Fruit fly (Drosophila melanogaster): Measurements from ENCODE around the gene CG9705.

CG9705 gene

dm6 chr3L:16804627-16805026, 24.7 kb downstream of the CG9705 start, which contains the start of gene nudC (continued):
- TF ChIP-seq CG32772 (GFP tag; IDR thresholded peaks at IDR 0.05): no peak
- no peak for TF ChIP-seq CG14965 (GFP tag; optimal IDR thresholded peaks at IDR 0.05; ENCODE audit: borderline replicate concordance)
- TF ChIP-seq CG9932 (GFP tag; IDR thresholded peaks at IDR 0.05): no peak
- TF ChIP-seq CG12659 (GFP tag; optimal IDR thresholded peaks at IDR 0.05): no peak
- no peak for TF ChIP-seq gcm (GFP tag; optimal IDR thresholded peaks at IDR 0.05)
- no peak for TF ChIP-seq CG8944 (GFP tag; optimal IDR thresholded peaks at IDR 0.05)
- no peak for TF ChIP-seq BtbVII (GFP tag; optimal IDR thresholded peaks at IDR 0.05)
- TF ChIP-seq Optix (GFP tag; IDR thresholded peaks at IDR 0.05): 0 out of 3 replicates have a peak, but pooled peaks have one; percentile 38
- no peak for TF ChIP-seq Oli (tag; optimal IDR thresholded peaks at IDR 0.05)
- TF ChIP-seq CG16779 (GFP tag; IDR thresholded peaks at IDR 0.05): no peak
- no peak for TF ChIP-seq gcm2 (GFP tag; optimal IDR thresholded peaks at IDR 0.05)
- no peak for TF ChIP-seq CG12769 (tag; optimal IDR thresholded peaks at IDR 0.05)
- TF ChIP-seq Scr (GFP tag; IDR thresholded peaks at IDR 0.05; ENCODE audit: partially characterized antibody): no peak
- no peak for TF ChIP-seq D (optimal IDR thresholded peaks at IDR 0.05)
- TF ChIP-seq D (GFP tag; optimal IDR thresholded peaks at IDR 0.05): no peak
- TF ChIP-seq al (GFP tag; IDR thresholded peaks at IDR 0.05): no peak
- no peak for TF ChIP-seq Aef1 (GFP tag; IDR thresholded peaks at IDR 0.05)
- no peak for TF ChIP-seq pnt (GFP tag; optimal IDR thresholded peaks at IDR 0.05)
- 0 out of 2 replicates have a peak, but pooled peaks have one; percentile 13 for TF ChIP-seq CG10959 (GFP tag; IDR thresholded peaks at IDR 0.05)
- no peak for TF ChIP-seq unpg (GFP tag; optimal IDR thresholded peaks at IDR 0.05)
- no peak for TF ChIP-seq Ravus (GFP tag; IDR thresholded peaks at IDR 0.05)

DNA sequence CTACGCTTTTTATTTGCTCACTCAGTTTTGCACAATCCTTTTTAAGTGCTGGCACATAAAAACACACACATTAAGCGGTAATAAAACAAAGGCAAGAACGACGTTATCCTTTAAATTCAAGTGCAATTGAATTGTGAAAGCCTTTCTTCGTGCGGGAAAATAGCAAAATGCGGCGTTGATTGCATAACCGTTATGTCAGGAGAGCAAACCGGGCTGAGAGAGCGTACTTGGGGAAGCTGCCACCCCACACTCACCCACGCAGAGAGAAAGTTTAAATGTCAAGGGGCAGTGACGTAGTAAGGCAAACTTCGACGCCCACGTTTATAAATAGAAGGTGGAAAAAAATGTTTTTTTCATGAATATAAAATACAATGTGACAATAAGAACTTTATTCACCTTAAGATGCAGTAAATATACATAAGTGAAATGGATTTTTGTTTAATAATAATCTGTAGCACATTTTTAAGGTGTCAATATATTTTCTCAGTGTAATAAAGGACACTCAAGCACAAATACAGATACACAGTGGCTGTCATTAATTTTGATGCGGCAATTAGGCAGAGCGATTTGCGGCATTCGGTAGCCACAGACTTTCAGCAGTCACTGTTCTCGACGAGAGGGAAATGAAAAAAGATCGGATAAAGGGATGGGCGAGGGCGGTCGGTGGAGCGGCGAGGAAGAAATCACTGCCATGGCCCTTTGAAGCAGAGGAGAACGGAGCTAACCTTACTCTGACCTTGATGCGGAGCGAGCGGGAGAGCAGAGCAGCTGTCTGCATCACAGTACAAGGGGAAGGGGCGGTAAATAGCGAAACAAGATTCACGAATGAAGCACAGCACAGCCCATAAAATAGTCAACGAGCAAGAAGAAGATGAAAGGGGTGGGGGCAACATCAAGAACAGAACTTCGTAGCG, 26.2 kb downstream of the CG9705 start:
- TF ChIP-seq otp (GFP tag; IDR thresholded peaks at IDR 0.05): no peak
- no peak for TF ChIP-seq ato (GFP tag; IDR thresholded peaks at IDR 0.05; ENCODE audit: partially characterized antibody)
- TF ChIP-seq pros (GFP tag; optimal IDR thresholded peaks at IDR 0.05): peak; percentile 29
- TF ChIP-seq Adf1 (GFP tag; IDR thresholded peaks at IDR 0.05): peak; percentile 23; the same call in 1 of the 2 replicates
- no peak for TF ChIP-seq CG8281 (tag; optimal IDR thresholded peaks at IDR 0.05)
- no peak for TF ChIP-seq stwl (tag; optimal IDR thresholded peaks at IDR 0.05)
- no peak for TF ChIP-seq D19B (GFP tag; optimal IDR thresholded peaks at IDR 0.05)
- TF ChIP-seq BEAF-32 (GFP tag; optimal IDR thresholded peaks at IDR 0.05): no peak
- TF ChIP-seq ttk (GFP tag; IDR thresholded peaks at IDR 0.05): no peak
- TF ChIP-seq CG1792 (GFP tag; optimal IDR thresholded peaks at IDR 0.05): peak; percentile 27
- TF ChIP-seq gcm (GFP tag; optimal IDR thresholded peaks at IDR 0.05): peak; percentile 13
- TF ChIP-seq Dip2 (GFP tag; IDR thresholded peaks at IDR 0.05): no peak
- peak; percentile 27 for TF ChIP-seq CG14710 (tag; optimal IDR thresholded peaks at IDR 0.05)
- TF ChIP-seq H2.0 (GFP tag; IDR thresholded peaks at IDR 0.05): peak; percentile 19; the same call in 1 of the 2 replicates
- peak; percentile 17 for TF ChIP-seq Camta (GFP tag; optimal IDR thresholded peaks at IDR 0.05)
- peak; percentile 50 for TF ChIP-seq lilli (GFP tag; optimal IDR thresholded peaks at IDR 0.05)
- no peak for TF ChIP-seq Doc2 (GFP tag; IDR thresholded peaks at IDR 0.05)
- no peak for TF ChIP-seq CG33557 (GFP tag; optimal IDR thresholded peaks at IDR 0.05)
- peak; percentile 49 for TF ChIP-seq CG17359 (tag; optimal IDR thresholded peaks at IDR 0.05)
- TF ChIP-seq CG12391 (tag; optimal IDR thresholded peaks at IDR 0.05): peak; percentile 52
- TF ChIP-seq slbo (GFP tag; IDR thresholded peaks at IDR 0.05): peak; percentile 65
- peak; percentile 46 for TF ChIP-seq CG9727 (GFP tag; optimal IDR thresholded peaks at IDR 0.05)
- TF ChIP-seq sug (tag; optimal IDR thresholded peaks at IDR 0.05): no peak
- TF ChIP-seq CG12769 (tag; optimal IDR thresholded peaks at IDR 0.05): peak; percentile 37
- TF ChIP-seq dmrt99B (tag; optimal IDR thresholded peaks at IDR 0.05): peak; percentile 63
- TF ChIP-seq CG3281 (GFP tag; optimal IDR thresholded peaks at IDR 0.05): peak; percentile 65
- TF ChIP-seq Antp (GFP tag; optimal IDR thresholded peaks at IDR 0.05): peak; percentile 8
- no peak for TF ChIP-seq CG18619 (GFP tag; optimal IDR thresholded peaks at IDR 0.05)
- TF ChIP-seq dimm (GFP tag; IDR thresholded peaks at IDR 0.05): no peak
- TF ChIP-seq Kr (GFP tag; optimal IDR thresholded peaks at IDR 0.05): no peak

Measured in whole organism, embryonic.